Fruit fly (Drosophila melanogaster) whole organism, embryonic: Measurements from ENCODE around the gene CG11997.

Experiments used
- Adf1 ChIP-seq: fragments of 200-800 bp; sonication (Bioruptor generic); IDR thresholded peaks from 2 replicates; pipeline ENCODE4 v1.3.6; 2022; ENCODE audit warnings: missing biosample characterization, missing genetic modification characterization
- Antp ChIP-seq: fragments of 200-800 bp; sonication (Bioruptor generic); optimal IDR thresholded peaks from 3 replicates; lab custom pipeline; 2016; ENCODE audit warnings: missing biosample characterization, missing genetic modification characterization
- Bdp1 ChIP-seq: fragments of 200-800 bp; sonication (Bioruptor generic); optimal IDR thresholded peaks from 3 replicates; lab custom pipeline; 2016; ENCODE audit warnings: missing biosample characterization, missing genetic modification characterization
- CG10147 ChIP-seq: fragments of 200-800 bp; sonication (Bioruptor generic); optimal IDR thresholded peaks from 2 replicates; lab custom pipeline; 2019; ENCODE audit warnings: missing biosample characterization, mild to moderate bottlenecking, missing genetic modification characterization, moderate library complexity
- CG10431 ChIP-seq: fragments of 200-800 bp; sonication (Bioruptor generic); optimal IDR thresholded peaks from 3 replicates; lab custom pipeline; 2018; ENCODE audit warnings: missing biosample characterization, mild to moderate bottlenecking, missing genetic modification characterization
- CG10543 ChIP-seq: fragments of 200-800 bp; sonication (Bioruptor generic); optimal IDR thresholded peaks from 3 replicates; lab custom pipeline; 2017; ENCODE audit warnings: missing biosample characterization, mild to moderate bottlenecking, missing genetic modification characterization, moderate library complexity
- CG11560 ChIP-seq: fragments of 200-800 bp; sonication (Bioruptor generic); IDR thresholded peaks from 3 replicates; pipeline ENCODE4 v1.3.6; 2022; ENCODE audit warnings: missing biosample characterization, missing genetic modification characterization
- CG17328 ChIP-seq: fragments of 200-800 bp; sonication (Bioruptor generic); IDR thresholded peaks from 2 replicates; pipeline ENCODE4 v1.3.6; 2022; ENCODE audit warnings: missing biosample characterization, missing genetic modification characterization
- CG17912 ChIP-seq: fragments of 200-800 bp; sonication (Bioruptor generic); optimal IDR thresholded peaks from 2 replicates; lab custom pipeline; 2018; ENCODE audit warnings: missing biosample characterization, mild to moderate bottlenecking, missing genetic modification characterization
- CG18599 ChIP-seq: fragments of 200-800 bp; sonication (Bioruptor generic); optimal IDR thresholded peaks from 3 replicates; lab custom pipeline; 2017; ENCODE audit warnings: missing biosample characterization, missing genetic modification characterization, mild to moderate bottlenecking, moderate library complexity, missing genetic modification reagents
- CG2889 ChIP-seq: fragments of 200-800 bp; sonication (Bioruptor generic); IDR thresholded peaks from 3 replicates; pipeline ENCODE4 v1.3.6; 2022; ENCODE audit warnings: missing biosample characterization, missing genetic modification characterization
- CG30020 ChIP-seq: fragments of 200-800 bp; optimal IDR thresholded peaks from 2 replicates; lab custom pipeline; 2019; ENCODE audit warnings: missing biosample characterization, mild to moderate bottlenecking, missing genetic modification characterization, moderate library complexity
- CG34422 ChIP-seq: fragments of 200-800 bp; sonication (Bioruptor generic); IDR thresholded peaks from 3 replicates; pipeline ENCODE4 v1.3.6; 2022; ENCODE audit warnings: missing biosample characterization, missing genetic modification characterization
- CG3838 ChIP-seq: fragments of 200-800 bp; sonication (Bioruptor generic); optimal IDR thresholded peaks from 3 replicates; lab custom pipeline; 2016; ENCODE audit warnings: missing biosample characterization, missing genetic modification characterization
- CG4282 ChIP-seq: fragments of 200-800 bp; sonication (Bioruptor generic); optimal IDR thresholded peaks from 2 replicates; lab custom pipeline; 2016; ENCODE audit warnings: missing biosample characterization, missing genetic modification characterization
- CG6689 ChIP-seq: fragments of 200-800 bp; sonication (Bioruptor generic); IDR thresholded peaks from 2 replicates; pipeline ENCODE4 v1.3.6; 2022; ENCODE audit warnings: missing biosample characterization, missing genetic modification characterization
- CG7987 ChIP-seq: fragments of 200-800 bp; sonication (Bioruptor generic); optimal IDR thresholded peaks from 2 replicates; lab custom pipeline; 2018; ENCODE audit warnings: missing biosample characterization, mild to moderate bottlenecking, missing genetic modification characterization, moderate library complexity
- CG9609 ChIP-seq: fragments of 200-800 bp; sonication (Bioruptor generic); optimal IDR thresholded peaks from 3 replicates; lab custom pipeline; 2016; ENCODE audit warnings: missing biosample characterization, missing genetic modification characterization
- Fer1 ChIP-seq: fragments of 200-800 bp; sonication (Bioruptor generic); optimal IDR thresholded peaks from 2 replicates; lab custom pipeline; 2017; ENCODE audit warnings: missing biosample characterization, mild to moderate bottlenecking, missing genetic modification characterization
- H2.0 ChIP-seq: fragments of 200-800 bp; sonication (Bioruptor generic); IDR thresholded peaks from 2 replicates; pipeline ENCODE4 v1.3.6; 2022; ENCODE audit warnings: missing biosample characterization, missing genetic modification characterization
- HLHmδ ChIP-seq: fragments of 200-800 bp; sonication (Bioruptor generic); optimal IDR thresholded peaks from 2 replicates; lab custom pipeline; 2018; ENCODE audit warnings: missing biosample characterization, mild to moderate bottlenecking, missing genetic modification characterization, moderate library complexity
- Hr51 ChIP-seq, 2 experiments: fragments of 200-800 bp; sonication (Bioruptor generic); optimal IDR thresholded peaks; 2 replicates in 1 of 2; 3 replicates in 1 of 2; lab custom pipeline; 2016 to 2018; ENCODE audit warnings: missing biosample characterization in 2 of 2, missing genetic modification characterization in 2 of 2, mild to moderate bottlenecking in 1 of 2, moderate library complexity in 1 of 2
- Max ChIP-seq: fragments of 200-800 bp; sonication (Bioruptor generic); optimal IDR thresholded peaks from 2 replicates; lab custom pipeline; 2016; ENCODE audit warnings: missing biosample characterization, mild to moderate bottlenecking, missing genetic modification characterization
- Mrtf ChIP-seq: fragments of 200-800 bp; sonication (Bioruptor generic); IDR thresholded peaks from 3 replicates; pipeline ENCODE4 v1.3.6; 2022; ENCODE audit warnings: missing biosample characterization, missing genetic modification characterization
- Nf-YC ChIP-seq: fragments of 200-800 bp; optimal IDR thresholded peaks from 3 replicates; lab custom pipeline; 2019; ENCODE audit warnings: missing biosample characterization, mild to moderate bottlenecking, missing genetic modification characterization, moderate library complexity
- Opbp ChIP-seq: fragments of 200-800 bp; sonication (Bioruptor generic); IDR thresholded peaks from 3 replicates; pipeline ENCODE4 v1.3.6; 2022; ENCODE audit warnings: missing biosample characterization, missing genetic modification characterization; ENCODE audit not compliant: partially characterized antibody
- Sox102F ChIP-seq: fragments of 200-800 bp; sonication (Bioruptor generic); optimal IDR thresholded peaks from 2 replicates; lab custom pipeline; 2018; ENCODE audit warnings: missing biosample characterization, mild to moderate bottlenecking, missing genetic modification characterization, moderate library complexity
- bcd ChIP-seq: fragments of 200-800 bp; sonication (Bioruptor generic); optimal IDR thresholded peaks from 2 replicates; lab custom pipeline; 2017; ENCODE audit warnings: missing biosample characterization, mild to moderate bottlenecking, missing genetic modification characterization
- bsh ChIP-seq, 2 experiments: fragments of 200-800 bp; sonication (Bioruptor generic); optimal IDR thresholded peaks; 2 replicates each; lab custom pipeline; 2017 to 2018; ENCODE audit warnings: mild to moderate bottlenecking in 2 of 2, missing biosample characterization in 2 of 2, missing genetic modification characterization in 2 of 2, moderate library complexity in 1 of 2
- chinmo ChIP-seq: fragments of 200-800 bp; sonication (Bioruptor generic); IDR thresholded peaks from 4 replicates; pipeline ENCODE4 v1.3.6; 2022; ENCODE audit warnings: missing biosample characterization, missing genetic modification characterization; ENCODE audit not compliant: partially characterized antibody
- chn ChIP-seq: fragments of 200-800 bp; sonication (Bioruptor generic); optimal IDR thresholded peaks from 2 replicates; lab custom pipeline; 2016; ENCODE audit warnings: missing biosample characterization, missing genetic modification characterization
- dan ChIP-seq: fragments of 200-800 bp; sonication (Bioruptor generic); IDR thresholded peaks from 2 replicates; pipeline ENCODE4 v1.3.6; 2022; ENCODE audit warnings: missing biosample characterization, missing genetic modification characterization
- ems ChIP-seq: fragments of 200-800 bp; sonication (Bioruptor generic); optimal IDR thresholded peaks from 3 replicates; lab custom pipeline; 2016; ENCODE audit warnings: missing biosample characterization, missing genetic modification characterization
- gem ChIP-seq: fragments of 200-800 bp; sonication (Bioruptor generic); optimal IDR thresholded peaks from 2 replicates; lab custom pipeline; 2019; ENCODE audit warnings: missing biosample characterization, mild to moderate bottlenecking, missing genetic modification characterization, moderate library complexity
- gsb-n ChIP-seq: fragments of 200-800 bp; sonication (Bioruptor generic); optimal IDR thresholded peaks from 3 replicates; lab custom pipeline; 2018; ENCODE audit warnings: missing biosample characterization, mild to moderate bottlenecking, missing genetic modification characterization
- klu ChIP-seq: fragments of 200-800 bp; sonication (Bioruptor generic); IDR thresholded peaks from 2 replicates; pipeline ENCODE4 v1.3.6; 2022; ENCODE audit warnings: missing biosample characterization, missing genetic modification characterization
- odd ChIP-seq: fragments of 200-800 bp; sonication (Bioruptor generic); optimal IDR thresholded peaks from 2 replicates; lab custom pipeline; 2017; ENCODE audit warnings: missing biosample characterization, mild to moderate bottlenecking, missing genetic modification characterization
- otp ChIP-seq: fragments of 200-800 bp; sonication (Bioruptor generic); IDR thresholded peaks from 3 replicates; pipeline ENCODE4, ENCODE4 v1.3.6; 2022; ENCODE audit warnings: missing biosample characterization, missing genetic modification characterization
- p53 ChIP-seq: fragments of 200-800 bp; sonication (Bioruptor generic); optimal IDR thresholded peaks from 2 replicates; lab custom pipeline; 2016; ENCODE audit warnings: missing biosample characterization, missing genetic modification characterization
- pnt ChIP-seq: fragments of 200-800 bp; sonication (Bioruptor generic); optimal IDR thresholded peaks from 3 replicates; lab custom pipeline; 2016; ENCODE audit warnings: missing biosample characterization, missing genetic modification characterization
- rib ChIP-seq: fragments of 200-800 bp; sonication (Bioruptor generic); IDR thresholded peaks from 2 replicates; pipeline ENCODE4 v1.3.6; 2022; ENCODE audit warnings: missing biosample characterization, missing genetic modification characterization
- sc ChIP-seq, 3 experiments: fragments of >200 bp in 2 of 3; fragments of 200-800 bp in 1 of 3; sonication (Bioruptor generic) in 1 of 3; optimal IDR thresholded peaks; 2 replicates in 2 of 3; 3 replicates in 1 of 3; lab custom pipeline; 2017; ENCODE audit warnings: mild to moderate bottlenecking in 1 of 3, missing biosample characterization in 1 of 3, missing genetic modification characterization in 1 of 3, missing genetic modification reagents in 1 of 3
- sim ChIP-seq: fragments of 200-800 bp; sonication (Bioruptor generic); IDR thresholded peaks from 2 replicates; pipeline ENCODE4 v1.3.6; 2022; ENCODE audit warnings: missing biosample characterization, missing genetic modification characterization
- sisA ChIP-seq: fragments of 200-800 bp; sonication (Bioruptor generic); IDR thresholded peaks from 2 replicates; pipeline ENCODE4 v1.3.6; 2022; ENCODE audit warnings: missing biosample characterization, missing genetic modification characterization
- sna ChIP-seq: fragments of 200-800 bp; sonication (Bioruptor generic); IDR thresholded peaks from 2 replicates; pipeline ENCODE4 v1.3.6; 2022; ENCODE audit warnings: missing biosample characterization, missing genetic modification characterization; ENCODE audit not compliant: partially characterized antibody
- so ChIP-seq: fragments of 200-800 bp; sonication (Bioruptor generic); IDR thresholded peaks from 3 replicates; pipeline ENCODE4 v1.3.6; 2022; ENCODE audit warnings: missing biosample characterization, missing genetic modification characterization
- ssp ChIP-seq: fragments of 200-800 bp; sonication (Bioruptor generic); IDR thresholded peaks from 2 replicates; pipeline ENCODE4 v1.3.6; 2022; ENCODE audit warnings: missing biosample characterization, missing genetic modification characterization
- usp ChIP-seq: fragments of >200 bp; optimal IDR thresholded peaks from 2 replicates; lab custom pipeline; 2017; ENCODE audit warnings: missing biosample characterization, missing genetic modification characterization
- vfl ChIP-seq: fragments of 200-800 bp; sonication (Bioruptor generic); optimal IDR thresholded peaks from 2 replicates; lab custom pipeline; 2016; ENCODE audit warnings: missing biosample characterization, missing genetic modification characterization
- z ChIP-seq: fragments of 200-800 bp; sonication (Bioruptor generic); IDR thresholded peaks from 3 replicates; pipeline ENCODE4 v1.3.6; 2022; ENCODE audit warnings: missing biosample characterization, missing genetic modification characterization

CG11997 gene

dm6 chr3R:9226701-9227313, 49.5 kb downstream of the CG11997 start (continued):
- TF ChIP-seq chn, result no peak
- peak; percentile 37 for TF ChIP-seq CG10543 (GFP tag; lab: Kevin White, UChicago)
- TF ChIP-seq otp (GFP tag; lab: Robert Waterston, UW), result peak; percentile 79
- 0 out of 3 replicates have a peak, but pooled peaks have one; percentile 40 for TF ChIP-seq z (GFP tag; lab: Robert Waterston, UW)
- TF ChIP-seq CG6689 (GFP tag; lab: Robert Waterston, UW), result no peak
- no peak; the same call in 2 of the 3 replicates for TF ChIP-seq CG34422 (GFP tag; lab: Robert Waterston, UW)
- TF ChIP-seq klu (GFP tag; lab: Robert Waterston, UW), result peak; percentile 86
- TF ChIP-seq CG3838 (GFP tag; lab: Kevin White, UChicago), result no peak
- no peak for TF ChIP-seq CG17912 (GFP tag; lab: Kevin White, UChicago)
- no peak for TF ChIP-seq Antp (GFP tag; lab: Kevin White, UChicago)
- no peak for TF ChIP-seq bsh (GFP tag; optimal IDR thresholded peaks at IDR 0.05; lab: Kevin White, UChicago)
- TF ChIP-seq HLHmδ (GFP tag; lab: Kevin White, UChicago), result peak; percentile 43
- no peak for TF ChIP-seq Opbp (GFP tag; lab: Robert Waterston, UW)
- no peak for TF ChIP-seq CG17328 (GFP tag; lab: Robert Waterston, UW)
- no peak for TF ChIP-seq sisA (GFP tag; lab: Robert Waterston, UW)
- no peak for TF ChIP-seq vfl (GFP tag; lab: Kevin White, UChicago)
- peak; percentile 54 for TF ChIP-seq Nf-YC (tag; lab: Kevin White, UChicago)
- TF ChIP-seq sna, result 0 out of 2 replicates have a peak, but pooled peaks have one; percentile 28
- TF ChIP-seq CG11560, result no peak
- peak; percentile 51; the same call in 1 of the 2 replicates for TF ChIP-seq Adf1 (GFP tag; lab: Robert Waterston, UW)
- no peak for TF ChIP-seq sc (optimal IDR thresholded peaks at IDR 0.05; lab: Kevin White, UChicago)
- no peak for TF ChIP-seq sc (GFP tag; optimal IDR thresholded peaks at IDR 0.05; lab: Kevin White, UChicago)
- TF ChIP-seq gem (tag; lab: Kevin White, UChicago), result no peak
- TF ChIP-seq rib (GFP tag; lab: Robert Waterston, UW), result peak; percentile 82
- no peak for TF ChIP-seq ssp (GFP tag; lab: Robert Waterston, UW)
- TF ChIP-seq odd (GFP tag; lab: Kevin White, UChicago), result no peak
- TF ChIP-seq CG18599 (GFP tag; lab: Kevin White, UChicago), result no peak
- TF ChIP-seq usp (GFP tag; lab: Kevin White, UChicago), result no peak
- TF ChIP-seq CG4282, result no peak
- no peak for TF ChIP-seq Hr51 (GFP tag; optimal IDR thresholded peaks at IDR 0.05; lab: Kevin White, UChicago)
- TF ChIP-seq ems (GFP tag; lab: Kevin White, UChicago), result no peak
- no peak for TF ChIP-seq H2.0 (GFP tag; lab: Robert Waterston, UW)
- TF ChIP-seq chinmo (GFP tag; lab: Robert Waterston, UW), result peak; percentile 94
- TF ChIP-seq Bdp1 (GFP tag; lab: Kevin White, UChicago), result no peak
- TF ChIP-seq CG30020, result no peak
- no peak for TF ChIP-seq so
- TF ChIP-seq Max, result no peak
- TF ChIP-seq CG9609 (GFP tag; lab: Kevin White, UChicago), result no peak
- no peak for TF ChIP-seq Sox102F
- TF ChIP-seq CG2889 (GFP tag; lab: Robert Waterston, UW), result no peak
- TF ChIP-seq CG10147 (GFP tag; lab: Kevin White, UChicago), result no peak
- TF ChIP-seq bcd (GFP tag; lab: Kevin White, UChicago), result no peak
- TF ChIP-seq gsb-n, result peak; percentile 50
- peak; percentile 88 for TF ChIP-seq CG7987 (GFP tag; lab: Kevin White, UChicago)
- no peak for TF ChIP-seq Fer1 (GFP tag; lab: Kevin White, UChicago)
- no peak for TF ChIP-seq pnt (GFP tag; lab: Kevin White, UChicago)
- TF ChIP-seq Mrtf, result no peak
- no peak for TF ChIP-seq p53 (GFP tag; lab: Kevin White, UChicago)
- TF ChIP-seq dan, result no peak
- no peak for TF ChIP-seq CG10431 (GFP tag; lab: Kevin White, UChicago)
- no peak for TF ChIP-seq sim (GFP tag; lab: Robert Waterston, UW)
